Fruit fly (Drosophila melanogaster) whole organism, embryonic: Measurements from ENCODE around the gene Mlp84B.

Experiments
- BEAF-32 ChIP-seq: fragments of 200-800 bp; sonication (Bioruptor generic); optimal IDR thresholded peaks from 3 replicates; lab custom pipeline; 2017; ENCODE audit warnings: missing biosample characterization, missing genetic modification characterization, mild to moderate bottlenecking, moderate library complexity, missing genetic modification reagents
- CG11695 ChIP-seq: fragments of 200-800 bp; sonication (Bioruptor generic); IDR thresholded peaks from 3 replicates; pipeline ENCODE4 v1.3.6; 2022; ENCODE audit warnings: missing biosample characterization, missing genetic modification characterization
- CG13424 ChIP-seq: fragments of 200-800 bp; sonication (Bioruptor generic); optimal IDR thresholded peaks from 2 replicates; lab custom pipeline; 2019; ENCODE audit warnings: missing biosample characterization, mild to moderate bottlenecking, missing genetic modification characterization, moderate library complexity
- CG13624 ChIP-seq: fragments of 200-800 bp; sonication (Bioruptor generic); optimal IDR thresholded peaks from 2 replicates; lab custom pipeline; 2016; ENCODE audit warnings: missing biosample characterization, missing genetic modification characterization
- CG1832 ChIP-seq: fragments of 200-800 bp; sonication (Bioruptor generic); optimal IDR thresholded peaks from 2 replicates; lab custom pipeline; 2017; ENCODE audit warnings: missing biosample characterization, mild to moderate bottlenecking, missing genetic modification characterization, inconsistent platforms
- CG2116 ChIP-seq: fragments of 200-800 bp; sonication (Bioruptor generic); optimal IDR thresholded peaks from 3 replicates; lab custom pipeline; 2018; ENCODE audit warnings: missing biosample characterization, mild to moderate bottlenecking, missing genetic modification characterization
- CG2129 ChIP-seq: fragments of 200-800 bp; sonication (Bioruptor generic); IDR thresholded peaks from 2 replicates; pipeline ENCODE4 v1.3.6; 2022; ENCODE audit warnings: missing biosample characterization, missing genetic modification characterization; ENCODE audit not compliant: partially characterized antibody
- CG2889 ChIP-seq: fragments of 200-800 bp; sonication (Bioruptor generic); IDR thresholded peaks from 3 replicates; pipeline ENCODE4 v1.3.6; 2022; ENCODE audit warnings: missing biosample characterization, missing genetic modification characterization
- CG3995 ChIP-seq: fragments of 200-800 bp; sonication (Bioruptor generic); optimal IDR thresholded peaks from 3 replicates; lab custom pipeline; 2016; ENCODE audit warnings: missing biosample characterization, missing genetic modification characterization
- CG4360 ChIP-seq: fragments of 200-800 bp; sonication (Bioruptor generic); IDR thresholded peaks from 2 replicates; pipeline ENCODE4 v1.3.6; 2022; ENCODE audit warnings: missing biosample characterization, missing genetic modification characterization
- CG4424 ChIP-seq: fragments of 200-800 bp; sonication (Bioruptor generic); optimal IDR thresholded peaks from 3 replicates; lab custom pipeline; 2016; ENCODE audit warnings: missing biosample characterization, missing genetic modification characterization
- CG6854 ChIP-seq: fragments of 200-800 bp; sonication (Bioruptor generic); optimal IDR thresholded peaks from 3 replicates; lab custom pipeline; 2017; ENCODE audit warnings: missing biosample characterization, mild to moderate bottlenecking, missing genetic modification characterization
- CG7357 ChIP-seq: fragments of 200-800 bp; sonication (Bioruptor generic); IDR thresholded peaks from 3 replicates; pipeline ENCODE4 v1.3.6; 2022; ENCODE audit warnings: missing biosample characterization, missing genetic modification characterization
- CG9215 ChIP-seq: fragments of 200-800 bp; sonication (Bioruptor generic); IDR thresholded peaks from 2 replicates; pipeline ENCODE4 v1.3.6; 2022; ENCODE audit warnings: missing biosample characterization, missing genetic modification characterization
- D19B ChIP-seq: fragments of 200-800 bp; sonication (Bioruptor generic); optimal IDR thresholded peaks from 2 replicates; lab custom pipeline; 2017; ENCODE audit warnings: missing biosample characterization, mild to moderate bottlenecking, missing genetic modification characterization
- Dfd ChIP-seq, 2 experiments: fragments of >200 bp; optimal IDR thresholded peaks; 2 replicates each; lab custom pipeline; 2017; ENCODE audit warnings: missing biosample characterization in 2 of 2, missing genetic modification characterization in 2 of 2
- E2f2 ChIP-seq: fragments of 200-800 bp; sonication (Bioruptor generic); IDR thresholded peaks from 2 replicates; pipeline ENCODE4 v1.3.6; 2022; ENCODE audit warnings: missing biosample characterization, missing genetic modification characterization
- Ets97D ChIP-seq: fragments of 200-800 bp; sonication (Bioruptor generic); optimal IDR thresholded peaks from 3 replicates; lab custom pipeline; 2016; ENCODE audit warnings: missing biosample characterization, missing genetic modification characterization
- Gsc ChIP-seq: fragments of 200-800 bp; sonication (Bioruptor generic); IDR thresholded peaks from 2 replicates; pipeline ENCODE4 v1.3.6; 2022; ENCODE audit warnings: missing biosample characterization, missing genetic modification characterization
- Lpt ChIP-seq: fragments of >200 bp; optimal IDR thresholded peaks from 2 replicates; lab custom pipeline; 2018; ENCODE audit warnings: missing biosample characterization, missing genetic modification characterization
- Med ChIP-seq: fragments of 200-800 bp; sonication (Bioruptor generic); peaks from one replicate; lab custom pipeline; 2016; ENCODE audit warnings: missing biosample characterization, missing genetic modification characterization, mild to moderate bottlenecking, inconsistent platforms, moderate library complexity
- Pdp1 ChIP-seq, 2 experiments: fragments of 200-800 bp; sonication (Bioruptor generic); optimal IDR thresholded peaks; 3 replicates each; lab custom pipeline; 2016; ENCODE audit warnings: missing biosample characterization in 2 of 2, missing genetic modification characterization in 2 of 2, mild to moderate bottlenecking in 1 of 2, moderate library complexity in 1 of 2
- Ptx1 ChIP-seq: fragments of 200-800 bp; sonication (Bioruptor generic); IDR thresholded peaks from 2 replicates; pipeline ENCODE4 v1.3.6; 2022; ENCODE audit warnings: missing biosample characterization, missing genetic modification characterization
- Scr ChIP-seq: fragments of 200-800 bp; sonication (Bioruptor generic); IDR thresholded peaks from 2 replicates; pipeline ENCODE4 v1.3.6; 2022; ENCODE audit warnings: missing biosample characterization, missing genetic modification characterization; ENCODE audit not compliant: partially characterized antibody
- Vsx1 ChIP-seq: fragments of 200-800 bp; sonication (Bioruptor generic); optimal IDR thresholded peaks from 2 replicates; lab custom pipeline; 2017; ENCODE audit warnings: missing biosample characterization, mild to moderate bottlenecking, missing genetic modification characterization, missing genetic modification reagents
- ara ChIP-seq: fragments of 200-800 bp; sonication (Bioruptor generic); IDR thresholded peaks from 2 replicates; pipeline ENCODE4 v1.3.6; 2022; ENCODE audit warnings: missing biosample characterization, missing genetic modification characterization
- bigmax ChIP-seq: fragments of 200-800 bp; sonication (Bioruptor generic); optimal IDR thresholded peaks from 2 replicates; lab custom pipeline; 2018; ENCODE audit warnings: missing biosample characterization, mild to moderate bottlenecking, missing genetic modification characterization
- da ChIP-seq: fragments of 200-800 bp; sonication (Bioruptor generic); optimal IDR thresholded peaks from 2 replicates; lab custom pipeline; 2016; ENCODE audit warnings: missing biosample characterization, missing genetic modification characterization
- dimm ChIP-seq: fragments of 200-800 bp; sonication (Bioruptor generic); IDR thresholded peaks from 2 replicates; pipeline ENCODE4 v1.3.6; 2022; ENCODE audit warnings: missing biosample characterization, missing genetic modification characterization
- dm ChIP-seq: fragments of 200-800 bp; sonication (Bioruptor generic); optimal IDR thresholded peaks from 3 replicates; lab custom pipeline; 2016; ENCODE audit warnings: missing biosample characterization, missing genetic modification characterization
- ftz-f1 ChIP-seq: fragments of 200-800 bp; sonication (Bioruptor generic); optimal IDR thresholded peaks from 2 replicates; lab custom pipeline; 2016; ENCODE audit warnings: missing biosample characterization, missing genetic modification characterization
- gfzf ChIP-seq: fragments of 200-800 bp; sonication (Bioruptor generic); optimal IDR thresholded peaks from 2 replicates; lab custom pipeline; 2016; ENCODE audit warnings: missing biosample characterization, mild to moderate bottlenecking, missing genetic modification characterization, moderate library complexity
- gt ChIP-seq: fragments of 200-800 bp; sonication (Bioruptor generic); IDR thresholded peaks from 2 replicates; pipeline ENCODE4 v1.3.6; 2022; ENCODE audit warnings: missing biosample characterization, missing genetic modification characterization
- hbn ChIP-seq: fragments of 200-800 bp; sonication (Bioruptor generic); IDR thresholded peaks from 2 replicates; pipeline ENCODE4 v1.3.6; 2022; ENCODE audit warnings: missing biosample characterization, missing genetic modification characterization; ENCODE audit not compliant: partially characterized antibody
- nerfin-2 ChIP-seq: fragments of 200-800 bp; sonication (Bioruptor generic); IDR thresholded peaks from 2 replicates; pipeline ENCODE4 v1.3.6; 2022; ENCODE audit warnings: missing biosample characterization, missing genetic modification characterization; ENCODE audit not compliant: partially characterized antibody
- org-1 ChIP-seq: fragments of 200-800 bp; sonication (Bioruptor generic); optimal IDR thresholded peaks from 2 replicates; lab custom pipeline; 2017; ENCODE audit warnings: missing biosample characterization, missing genetic modification characterization
- row ChIP-seq: fragments of 200-800 bp; sonication (Bioruptor generic); IDR thresholded peaks from 3 replicates; pipeline ENCODE4 v1.3.6; 2022; ENCODE audit warnings: missing biosample characterization, missing genetic modification characterization
- sima ChIP-seq: fragments of 200-800 bp; sonication (Bioruptor generic); optimal IDR thresholded peaks from 2 replicates; lab custom pipeline; 2016; ENCODE audit warnings: missing biosample characterization, missing genetic modification characterization
- sr ChIP-seq: fragments of 200-800 bp; sonication (Bioruptor generic); IDR thresholded peaks from 3 replicates; pipeline ENCODE4 v1.3.6; 2022; ENCODE audit warnings: missing biosample characterization, missing genetic modification characterization
- stwl ChIP-seq: fragments of 200-800 bp; sonication (Bioruptor generic); optimal IDR thresholded peaks from 3 replicates; lab custom pipeline; 2018; ENCODE audit warnings: missing biosample characterization, mild to moderate bottlenecking, missing genetic modification characterization, moderate library complexity
- tll ChIP-seq, 2 experiments: fragments of 200-800 bp in 1 of 2; fragments of >200 bp in 1 of 2; sonication (Bioruptor generic) in 1 of 2; optimal IDR thresholded peaks; 2 replicates each; lab custom pipeline; 2017 to 2019; ENCODE audit warnings: missing biosample characterization in 2 of 2, missing genetic modification characterization in 2 of 2, mild to moderate bottlenecking in 1 of 2, moderate library complexity in 1 of 2
- tna ChIP-seq: fragments of 200-800 bp; sonication (Bioruptor generic); IDR thresholded peaks from 2 replicates; pipeline ENCODE4 v1.3.6; 2022; ENCODE audit warnings: missing biosample characterization, missing genetic modification characterization; ENCODE audit not compliant: partially characterized antibody
- unpg ChIP-seq: fragments of 200-800 bp; sonication (Bioruptor generic); optimal IDR thresholded peaks from 3 replicates; lab custom pipeline; 2018; ENCODE audit warnings: missing biosample characterization, mild to moderate bottlenecking, missing genetic modification characterization, moderate library complexity
- wdn ChIP-seq: fragments of 200-800 bp; sonication (Bioruptor generic); IDR thresholded peaks from 2 replicates; pipeline ENCODE4 v1.3.6; 2022; ENCODE audit warnings: missing biosample characterization, missing genetic modification characterization
- zen2 ChIP-seq: fragments of 200-800 bp; sonication (Bioruptor generic); IDR thresholded peaks from 3 replicates; pipeline ENCODE4 v1.3.6; 2022; ENCODE audit warnings: missing biosample characterization, missing genetic modification characterization; ENCODE audit not compliant: partially characterized antibody
- zf30C ChIP-seq: fragments of 200-800 bp; sonication (Bioruptor generic); optimal IDR thresholded peaks from 3 replicates; lab custom pipeline; 2018; ENCODE audit warnings: missing biosample characterization, mild to moderate bottlenecking, missing genetic modification characterization

Gene Mlp84B

dm6 chr3R:7102853-7103833 is 14.4 kb downstream of the Mlp84B start (continued):
- no peak for TF ChIP-seq unpg (GFP tag; lab: Kevin White, UChicago)
- no peak for TF ChIP-seq CG13424 (tag; lab: Kevin White, UChicago)
- peak; percentile 42 for TF ChIP-seq CG6854 (GFP tag; lab: Kevin White, UChicago)
- no peak for TF ChIP-seq gt (GFP tag; lab: Robert Waterston, UW)
- TF ChIP-seq da = no peak
- TF ChIP-seq org-1 (GFP tag; lab: Kevin White, UChicago) = no peak
- TF ChIP-seq ftz-f1 (GFP tag; lab: Kevin White, UChicago) = no peak
- no peak for TF ChIP-seq CG7357 (GFP tag; lab: Robert Waterston, UW)
- TF ChIP-seq Pdp1 (GFP tag; optimal IDR thresholded peaks at IDR 0.05; lab: Kevin White, UChicago) = peak in 1 of 2 experiments; percentile 94
- no peak for TF ChIP-seq E2f2
- TF ChIP-seq Vsx1 = no peak
- TF ChIP-seq CG4360 (GFP tag; lab: Robert Waterston, UW) = peak; percentile 91
- no peak for TF ChIP-seq sr (GFP tag; lab: Robert Waterston, UW)
- TF ChIP-seq CG13624 (GFP tag; lab: Kevin White, UChicago) = no peak
- no peak for TF ChIP-seq Scr (GFP tag; lab: Robert Waterston, UW)
- no peak for TF ChIP-seq hbn (GFP tag; lab: Robert Waterston, UW)
- no peak for TF ChIP-seq D19B (GFP tag; lab: Kevin White, UChicago)

- TF ChIP-seq bigmax (peak; percentile 84), BEAF-32 (peak; percentile 6), Med (GFP tag; lab: Kevin White, UChicago) (peak; percentile 15), zen2 (GFP tag; lab: Robert Waterston, UW) (0 out of 3 replicates have a peak, but pooled peaks have one; percentile 33), row (0 out of 3 replicates have a peak, but pooled peaks have one; percentile 18), CG3995 (GFP tag; lab: Kevin White, UChicago) (peak; percentile 90), ara (GFP tag; lab: Robert Waterston, UW) (0 out of 2 replicates have a peak, but pooled peaks have one; percentile 38), CG11695 (GFP tag; lab: Robert Waterston, UW) (no peak), Ets97D (GFP tag; lab: Kevin White, UChicago) (no peak), dm (GFP tag; lab: Kevin White, UChicago) (peak; percentile 74)
Observed at dm6 chr3R:7094368-7094767, 23.2 kb downstream of the Mlp84B start.

dm6 chr3R:7093592-7093991 is 23.9 kb downstream of the Mlp84B start:
- no peak for TF ChIP-seq dimm (GFP tag; lab: Robert Waterston, UW)
- peak; percentile 96 for TF ChIP-seq CG3995 (GFP tag; lab: Kevin White, UChicago)
- TF ChIP-seq Dfd (GFP tag; optimal IDR thresholded peaks at IDR 0.05; lab: Kevin White, UChicago) = no peak
- TF ChIP-seq Gsc (GFP tag; lab: Robert Waterston, UW) = no peak
- TF ChIP-seq tll (GFP tag; optimal IDR thresholded peaks at IDR 0.05; lab: Kevin White, UChicago) = no peak
- TF ChIP-seq CG1832 (GFP tag; lab: Kevin White, UChicago) = no peak
- TF ChIP-seq stwl = peak; percentile 50
- TF ChIP-seq CG4424 = no peak
- no peak for TF ChIP-seq nerfin-2 (GFP tag; lab: Robert Waterston, UW)
- TF ChIP-seq CG2116 = peak; percentile 30
- no peak for TF ChIP-seq CG2129
- TF ChIP-seq gfzf (GFP tag; lab: Kevin White, UChicago) = no peak
- no peak for TF ChIP-seq wdn (GFP tag; lab: Robert Waterston, UW)
- no peak for TF ChIP-seq tna (GFP tag; lab: Robert Waterston, UW)
- no peak for TF ChIP-seq Lpt
- peak; percentile 14; the same call in 1 of the 2 replicates for TF ChIP-seq Ptx1 (GFP tag; lab: Robert Waterston, UW)
- TF ChIP-seq sima (GFP tag; lab: Kevin White, UChicago) = no peak
- no peak for TF ChIP-seq CG7357 (GFP tag; lab: Robert Waterston, UW)
- TF ChIP-seq zf30C (GFP tag; lab: Kevin White, UChicago) = no peak
- TF ChIP-seq CG2889 = no peak
- TF ChIP-seq CG9215 (GFP tag; lab: Robert Waterston, UW) = peak; percentile 16; the same call in 1 of the 2 replicates
